Worm (Caenorhabditis elegans) whole organism, L2 larva: ENCODE measurements around the gene Y41G9A.17.

ENCODE experiments used
- ama-1 ChIP-seq: fragments of 150-350 bp; optimal IDR thresholded peaks from 2 replicates; lab custom pipeline; 2018; ENCODE audit warnings: inconsistent platforms
- crh-2 ChIP-seq: sonication (generic microtip); optimal IDR thresholded peaks from 2 replicates; lab custom pipeline; 2017; ENCODE audit warnings: missing biosample characterization, missing genetic modification characterization
- dmd-4 ChIP-seq: sonication (generic microtip); optimal IDR thresholded peaks from 2 replicates; lab custom pipeline; 2017; ENCODE audit warnings: missing biosample characterization, missing genetic modification characterization
- elt-1 ChIP-seq: fragments of 150-350 bp; optimal IDR thresholded peaks from 2 replicates; lab custom pipeline; 2014; ENCODE audit warnings: missing biosample characterization, missing genetic modification characterization
- lin-11 ChIP-seq: fragments of 150-350 bp; sonication (generic microtip); optimal IDR thresholded peaks from 2 replicates; lab custom pipeline; 2014; ENCODE audit warnings: missing biosample characterization, missing genetic modification characterization, inconsistent platforms, mixed read lengths
- lin-39 ChIP-seq: fragments of 150-350 bp; optimal IDR thresholded peaks from 2 replicates; lab custom pipeline; 2014; ENCODE audit warnings: missing biosample characterization, missing genetic modification reagents, missing genetic modification characterization
- mdl-1 ChIP-seq, 2 experiments: fragments of 150-350 bp in 1 of 2; sonication (generic microtip) in 1 of 2; optimal IDR thresholded peaks; 2 replicates each; lab custom pipeline; 2017; ENCODE audit warnings: missing biosample characterization in 2 of 2, missing genetic modification characterization in 2 of 2
- nhr-12 ChIP-seq: fragments of 150-350 bp; optimal IDR thresholded peaks from 2 replicates; lab custom pipeline; 2014; ENCODE audit warnings: missing biosample characterization, missing genetic modification characterization
- nhr-21 ChIP-seq: fragments of 150-350 bp; optimal IDR thresholded peaks from 2 replicates; lab custom pipeline; 2014; ENCODE audit warnings: missing biosample characterization, missing genetic modification characterization
- nhr-237 ChIP-seq: fragments of 150-350 bp; optimal IDR thresholded peaks from 2 replicates; lab custom pipeline; 2014; ENCODE audit warnings: missing biosample characterization, missing genetic modification characterization
- unc-39 ChIP-seq: fragments of 150-350 bp; optimal IDR thresholded peaks from 2 replicates; lab custom pipeline; 2014; ENCODE audit warnings: missing biosample characterization, missing genetic modification characterization
- unc-62 ChIP-seq: fragments of 150-350 bp; optimal IDR thresholded peaks from 2 replicates; lab custom pipeline; 2014; ENCODE audit warnings: missing biosample characterization, missing genetic modification reagents, missing genetic modification characterization
- ztf-4 ChIP-seq: fragments of 150-350 bp; optimal IDR thresholded peaks from 2 replicates; lab custom pipeline; 2014; ENCODE audit warnings: missing biosample characterization, missing genetic modification characterization

DNA sequence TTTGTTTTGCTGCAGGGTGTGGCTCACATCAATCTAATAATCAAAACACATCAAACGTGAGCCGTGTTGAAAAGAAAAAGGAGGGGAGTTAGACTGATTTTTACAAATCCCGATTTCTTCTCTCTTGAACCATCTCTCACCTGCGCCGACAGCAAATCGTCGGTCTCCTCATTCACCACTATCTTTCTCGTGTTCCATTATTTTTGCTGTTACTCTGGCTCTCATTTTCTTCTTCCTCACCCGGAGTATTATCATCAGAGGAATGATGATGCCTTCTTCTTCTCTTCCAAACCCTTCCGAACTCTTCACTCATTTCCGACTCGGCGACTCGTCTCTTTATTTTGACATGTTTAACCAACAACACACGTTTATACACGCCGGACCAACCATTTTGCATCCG is 49.3 kb downstream of the Y41G9A.17 start:
- TF ChIP-seq ztf-4 (tag; lab: Kevin White, UChicago) (no peak), elt-1 (tag; lab: Kevin White, UChicago) (no peak), dmd-4 (tag; lab: Kevin White, UChicago) (no peak), ama-1 (lab: Kevin White, UChicago) (no peak), mdl-1 (tag; optimal IDR thresholded peaks at IDR 0.05; lab: Kevin White, UChicago) (no peak), nhr-21 (no peak), unc-39 (tag; lab: Kevin White, UChicago) (no peak), nhr-12 (no peak), nhr-237 (tag; lab: Kevin White, UChicago) (no peak), crh-2 (tag; lab: Kevin White, UChicago) (no peak), lin-11 (no peak), lin-39 (tag; lab: Kevin White, UChicago) (no peak), unc-62 (GFP tag; lab: Kevin White, UChicago) (no peak)
